Worm (Caenorhabditis elegans) whole organism, young adult: Measurements from ENCODE around the gene chil-25.

ENCODE experiments used
- D2030.7 ChIP-seq: fragments of 200-800 bp; sonication (Bioruptor generic); IDR thresholded peaks from 2 replicates; pipeline ENCODE4 v1.3.6; 2022; ENCODE audit warnings: missing genetic modification reagents, missing genetic modification characterization, missing compliant biosample characterization
- F10E7.11 ChIP-seq: sonication (generic microtip); optimal IDR thresholded peaks from 2 replicates; lab custom pipeline; 2017; ENCODE audit warnings: mild to moderate bottlenecking, missing genetic modification characterization, moderate library complexity, missing compliant biosample characterization
- F33H1.4 ChIP-seq: fragments of 200-800 bp; sonication (Bioruptor generic); IDR thresholded peaks from 2 replicates; pipeline ENCODE4 v1.3.6; 2022; ENCODE audit warnings: missing genetic modification reagents, missing genetic modification characterization, missing compliant biosample characterization
- F39B2.1 ChIP-seq: fragments of 200-800 bp; sonication (Bioruptor generic); IDR thresholded peaks from 2 replicates; pipeline ENCODE4 v1.3.6; 2022; ENCODE audit warnings: missing genetic modification reagents, missing genetic modification characterization, missing compliant biosample characterization
- K12H6.12 ChIP-seq: fragments of 200-800 bp; sonication (Bioruptor generic); optimal IDR thresholded peaks from 2 replicates; lab custom pipeline; 2018; ENCODE audit warnings: mild to moderate bottlenecking, missing genetic modification characterization, missing compliant biosample characterization
- ZK185.1 ChIP-seq: sonication (generic microtip); optimal IDR thresholded peaks from 2 replicates; lab custom pipeline; 2016; ENCODE audit warnings: mild to moderate bottlenecking, missing genetic modification characterization, missing compliant biosample characterization; ENCODE audit not compliant: poor library complexity, severe bottlenecking
- aptf-3 ChIP-seq: fragments of 200-800 bp; sonication (Bioruptor generic); IDR thresholded peaks from 2 replicates; pipeline ENCODE4 v1.3.6; 2022; ENCODE audit warnings: missing genetic modification characterization, missing compliant biosample characterization
- athp-1 ChIP-seq: sonication (generic microtip); optimal IDR thresholded peaks from 2 replicates; lab custom pipeline; 2017; ENCODE audit warnings: mild to moderate bottlenecking, missing genetic modification characterization, missing compliant biosample characterization
- attf-6 ChIP-seq: fragments of 200-800 bp; sonication (Bioruptor generic); IDR thresholded peaks from 2 replicates; pipeline ENCODE4 v1.3.6; 2022; ENCODE audit warnings: missing genetic modification reagents, missing genetic modification characterization, missing compliant biosample characterization
- ccch-3 ChIP-seq: fragments of 200-800 bp; sonication (Bioruptor generic); optimal IDR thresholded peaks from 2 replicates; lab custom pipeline; 2018; ENCODE audit warnings: mild to moderate bottlenecking, missing genetic modification characterization, missing compliant biosample characterization
- ceh-91 ChIP-seq: fragments of 200-800 bp; sonication (Bioruptor generic); IDR thresholded peaks from 2 replicates; pipeline ENCODE4 v1.3.6; 2022; ENCODE audit warnings: missing genetic modification reagents, missing genetic modification characterization, missing compliant biosample characterization
- die-1 ChIP-seq: sonication (generic microtip); optimal IDR thresholded peaks from 2 replicates; lab custom pipeline; 2016; ENCODE audit warnings: missing genotype, mild to moderate bottlenecking, missing genetic modification characterization, missing compliant biosample characterization
- dpl-1 ChIP-seq: fragments of 150-350 bp; optimal IDR thresholded peaks from 2 replicates; lab custom pipeline; 2014; ENCODE audit warnings: missing biosample characterization, missing genetic modification reagents, missing genetic modification characterization
- fkh-3 ChIP-seq: sonication (generic microtip); optimal IDR thresholded peaks from 2 replicates; lab custom pipeline; 2016; ENCODE audit warnings: mild to moderate bottlenecking, missing genetic modification characterization, missing compliant biosample characterization
- hmg-1.2 ChIP-seq: fragments of 200-800 bp; sonication (Bioruptor generic); IDR thresholded peaks from 2 replicates; pipeline ENCODE4 v1.3.6; 2022; ENCODE audit warnings: missing genetic modification reagents, missing genetic modification characterization, missing compliant biosample characterization
- hmg-20 ChIP-seq: fragments of 200-800 bp; sonication (Bioruptor generic); IDR thresholded peaks from 2 replicates; pipeline ENCODE4 v1.3.6; 2022; ENCODE audit warnings: missing genetic modification reagents, missing genetic modification characterization, missing compliant biosample characterization
- hsf-1 ChIP-seq: fragments of 200-800 bp; sonication (Bioruptor generic); IDR thresholded peaks from 2 replicates; pipeline ENCODE4 v1.3.6; 2022; ENCODE audit warnings: missing genetic modification reagents, missing genetic modification characterization, missing compliant biosample characterization
- lin-26 ChIP-seq: fragments of 200-800 bp; sonication (Bioruptor generic); IDR thresholded peaks from 2 replicates; pipeline ENCODE4 v1.3.6; 2022; ENCODE audit warnings: missing genetic modification reagents, missing genetic modification characterization, missing compliant biosample characterization
- lin-35 ChIP-seq, 3 experiments: fragments of 150-350 bp in 2 of 3; sonication (generic microtip) in 1 of 3; optimal IDR thresholded peaks; 2 replicates each; lab custom pipeline; 2014 to 2018; ENCODE audit warnings: missing biosample characterization in 3 of 3, missing genetic modification characterization in 3 of 3, missing genetic modification reagents in 3 of 3
- lsl-1 ChIP-seq: fragments of 200-800 bp; sonication (Bioruptor generic); optimal IDR thresholded peaks from 2 replicates; lab custom pipeline; 2018; ENCODE audit warnings: mild to moderate bottlenecking, missing genetic modification characterization, moderate library complexity, missing compliant biosample characterization
- madf-10 ChIP-seq: sonication (generic microtip); optimal IDR thresholded peaks from 2 replicates; lab custom pipeline; 2016; ENCODE audit warnings: mild to moderate bottlenecking, missing genetic modification characterization, missing compliant biosample characterization
- madf-3 ChIP-seq: fragments of 200-800 bp; sonication (Bioruptor generic); IDR thresholded peaks from 2 replicates; pipeline ENCODE4 v1.3.6; 2022; ENCODE audit warnings: missing genetic modification reagents, missing genetic modification characterization, missing compliant biosample characterization
- nfya-1 ChIP-seq: sonication (generic microtip); optimal IDR thresholded peaks from 2 replicates; lab custom pipeline; 2017; ENCODE audit warnings: antibody characterized with exemption, missing compliant biosample characterization, missing genetic modification characterization, borderline replicate concordance; ENCODE audit not compliant: insufficient read depth
- nhr-27 ChIP-seq: fragments of 200-800 bp; sonication (Bioruptor generic); optimal IDR thresholded peaks from 2 replicates; lab custom pipeline; 2018; ENCODE audit warnings: mild to moderate bottlenecking, missing genetic modification characterization, moderate library complexity, missing compliant biosample characterization
- nhr-80 ChIP-seq: sonication (generic microtip); optimal IDR thresholded peaks from 2 replicates; lab custom pipeline; 2016; ENCODE audit warnings: missing genetic modification characterization, missing compliant biosample characterization
- sea-2 ChIP-seq: fragments of 200-800 bp; sonication (Bioruptor generic); IDR thresholded peaks from 2 replicates; pipeline ENCODE4 v1.3.6; 2022; ENCODE audit warnings: missing genetic modification characterization, missing compliant biosample characterization
- somi-1 ChIP-seq: fragments of 200-800 bp; sonication (Bioruptor generic); optimal IDR thresholded peaks from 2 replicates; lab custom pipeline; 2018; ENCODE audit warnings: mild to moderate bottlenecking, missing genetic modification characterization, missing compliant biosample characterization
- sptf-2 ChIP-seq: fragments of 200-800 bp; sonication (Bioruptor generic); optimal IDR thresholded peaks from 2 replicates; lab custom pipeline; 2018; ENCODE audit warnings: mild to moderate bottlenecking, missing genetic modification characterization, missing compliant biosample characterization
- unc-62 ChIP-seq: fragments of 150-350 bp; optimal IDR thresholded peaks from 2 replicates; lab custom pipeline; 2014; ENCODE audit warnings: missing biosample characterization, missing genetic modification reagents, missing genetic modification characterization
- xnd-1 ChIP-seq: sonication (generic microtip); optimal IDR thresholded peaks from 2 replicates; lab custom pipeline; 2016; ENCODE audit warnings: missing genotype, missing genetic modification reagents, missing genetic modification characterization, missing compliant biosample characterization
- ztf-28 ChIP-seq: fragments of 200-800 bp; sonication (Bioruptor generic); IDR thresholded peaks from 2 replicates; pipeline ENCODE4 v1.3.6; 2022; ENCODE audit warnings: missing genetic modification reagents, missing genetic modification characterization, missing compliant biosample characterization

The chil-25 gene

ce11 chrII:9523539-9524224 is 49.4 kb upstream of the chil-25 start, which contains the start of gene mex-6 (continued):
- TF ChIP-seq sea-2 (GFP tag; lab: Robert Waterston, UW) (no peak), madf-3 (GFP tag; lab: Robert Waterston, UW) (peak; percentile 42; the same call in 1 of the 2 replicates)

- TF ChIP-seq lin-26 (GFP tag; lab: Robert Waterston, UW): no peak
- TF ChIP-seq hmg-1.2: no peak
- no peak for TF ChIP-seq unc-62
- no peak for TF ChIP-seq aptf-3 (GFP tag; lab: Robert Waterston, UW)
- TF ChIP-seq nfya-1 (tag; lab: Kevin White, UChicago): no peak
- no peak for TF ChIP-seq ceh-91 (GFP tag; lab: Robert Waterston, UW)
- no peak for TF ChIP-seq sea-2 (GFP tag; lab: Robert Waterston, UW)
- no peak for TF ChIP-seq F39B2.1 (GFP tag; lab: Robert Waterston, UW)
- TF ChIP-seq nhr-80 (tag; lab: Kevin White, UChicago): no peak
- no peak for TF ChIP-seq attf-6 (GFP tag; lab: Robert Waterston, UW)
- TF ChIP-seq F33H1.4 (GFP tag; lab: Robert Waterston, UW): no peak
- no peak for TF ChIP-seq ztf-28 (GFP tag; lab: Robert Waterston, UW)
- no peak for TF ChIP-seq dpl-1
- TF ChIP-seq fkh-3: no peak
- no peak for TF ChIP-seq K12H6.12 (tag; lab: Kevin White, UChicago)
- TF ChIP-seq, all 124 proteins: peak for 0
Measured at ce11 chrII:9522986-9523385, 48.7 kb upstream of the chil-25 start, which contains the start of gene AH6.17. Gene AH6.17, plus strand, starts transcription at chrII:9523170.

ce11 chrII:9521570-9521969 is 47.3 kb upstream of the chil-25 start, which contains the start of gene sra-1:
Gene sra-1, minus strand, starts transcription at chrII:9521670.
- no peak for TF ChIP-seq nhr-27 (tag; lab: Kevin White, UChicago)
- no peak for TF ChIP-seq xnd-1 (tag; lab: Kevin White, UChicago)

ce11 chrII:9518781-9519180 is 44.5 kb upstream of the chil-25 start, which contains the start of the genes sfxn-1.1 and AH6.3:
Gene sfxn-1.1, minus strand, starts transcription at chrII:9518881.
Gene AH6.3, plus strand, starts transcription at chrII:9519055.
- TF ChIP-seq unc-62: no peak
- TF ChIP-seq hsf-1 (GFP tag; lab: Robert Waterston, UW): no peak
- TF ChIP-seq D2030.7 (GFP tag; lab: Robert Waterston, UW): no peak
- TF ChIP-seq athp-1 (tag; lab: Kevin White, UChicago): no peak
- TF ChIP-seq ccch-3 (GFP tag; lab: Kevin White, UChicago): no peak
- no peak for TF ChIP-seq sptf-2 (GFP tag; lab: Kevin White, UChicago)
- no peak for TF ChIP-seq madf-3 (GFP tag; lab: Robert Waterston, UW)
- no peak for TF ChIP-seq xnd-1 (tag; lab: Kevin White, UChicago)
- no peak for TF ChIP-seq ZK185.1
- no peak for TF ChIP-seq hmg-20 (GFP tag; lab: Robert Waterston, UW)
- no peak for TF ChIP-seq die-1
- no peak for TF ChIP-seq dpl-1
- TF ChIP-seq madf-10 (tag; lab: Kevin White, UChicago): no peak
- TF ChIP-seq lin-35 (GFP tag; optimal IDR thresholded peaks at IDR 0.05; lab: Kevin White, UChicago): no peak
- no peak for TF ChIP-seq lsl-1 (GFP tag; lab: Kevin White, UChicago)
- no peak for TF ChIP-seq somi-1 (GFP tag; lab: Kevin White, UChicago)
- no peak for TF ChIP-seq F10E7.11 (tag; lab: Kevin White, UChicago)
- no peak for TF ChIP-seq fkh-3

ce11 chrII:9516836-9517235 is 42.6 kb upstream of the chil-25 start, which contains the start of gene gcy-1:
Gene gcy-1, minus strand, starts transcription at chrII:9516936.
- no peak for TF ChIP-seq unc-62
- no peak for TF ChIP-seq lin-35 (GFP tag; optimal IDR thresholded peaks at IDR 0.05; lab: Kevin White, UChicago)
- TF ChIP-seq, all 124 proteins: peak for 0
